Worm (Caenorhabditis elegans) whole organism, mixed stage, embryonic: Measurements from ENCODE around the gene fkh-7.

Source experiments
- ceh-83 ChIP-seq: fragments of 200-800 bp; sonication (Bioruptor generic); optimal IDR thresholded peaks from 2 replicates; lab custom pipeline; 2018; ENCODE audit warnings: mild to moderate bottlenecking, missing genetic modification characterization, missing compliant biosample characterization
- ces-1 ChIP-seq: fragments of 150-350 bp; optimal IDR thresholded peaks from 2 replicates; lab custom pipeline; 2014; ENCODE audit warnings: missing biosample characterization, missing genetic modification reagents, missing genetic modification characterization
- elt-3 ChIP-seq: fragments of 150-350 bp; optimal IDR thresholded peaks from 2 replicates; lab custom pipeline; 2014; ENCODE audit warnings: missing biosample characterization, missing genetic modification characterization
- hlh-1 ChIP-seq: fragments of 150-350 bp; optimal IDR thresholded peaks from 2 replicates; lab custom pipeline; 2014; ENCODE audit warnings: missing biosample characterization, missing genetic modification reagents, missing genetic modification characterization
- lin-13 ChIP-seq: fragments of 150-350 bp; optimal IDR thresholded peaks from 2 replicates; lab custom pipeline; 2014; ENCODE audit warnings: missing biosample characterization, missing genetic modification characterization
- mep-1 ChIP-seq: fragments of 150-350 bp; optimal IDR thresholded peaks from 2 replicates; lab custom pipeline; 2017; ENCODE audit warnings: missing biosample characterization, missing genetic modification reagents, missing genetic modification characterization, inconsistent platforms
- nhr-28 ChIP-seq: fragments of 150-350 bp; optimal IDR thresholded peaks from 2 replicates; lab custom pipeline; 2014; ENCODE audit warnings: missing biosample characterization, missing genetic modification characterization
- nhr-76 ChIP-seq: sonication (generic microtip); optimal IDR thresholded peaks from 2 replicates; lab custom pipeline; 2017; ENCODE audit warnings: missing biosample characterization, missing genetic modification characterization
- pha-4 ChIP-seq: fragments of 150-350 bp; optimal IDR thresholded peaks from 2 replicates; lab custom pipeline; 2018; ENCODE audit warnings: missing biosample characterization, missing genetic modification reagents, missing genetic modification characterization
- tbx-8 ChIP-seq: fragments of 200-800 bp; sonication (Bioruptor generic); optimal IDR thresholded peaks from 2 replicates; lab custom pipeline; 2018; ENCODE audit warnings: mild to moderate bottlenecking, missing genetic modification characterization, moderate library complexity, missing compliant biosample characterization
- unc-39 ChIP-seq: fragments of 150-350 bp; optimal IDR thresholded peaks from 2 replicates; lab custom pipeline; 2014; ENCODE audit warnings: missing biosample characterization, missing genetic modification characterization
- unc-62 ChIP-seq: fragments of 150-350 bp; optimal IDR thresholded peaks from 2 replicates; lab custom pipeline; 2014; ENCODE audit warnings: missing biosample characterization, missing genetic modification reagents, missing genetic modification characterization

- TF ChIP-seq elt-3 (tag; lab: Kevin White, UChicago) (no peak), lin-13 (tag; lab: Kevin White, UChicago) (no peak), unc-39 (no peak), unc-62 (GFP tag; lab: Kevin White, UChicago) (no peak), nhr-28 (tag; lab: Kevin White, UChicago) (no peak), hlh-1 (tag; lab: Kevin White, UChicago) (no peak), tbx-8 (no peak), ces-1 (GFP tag; lab: Kevin White, UChicago) (no peak), mep-1 (tag; lab: Kevin White, UChicago) (no peak), ceh-83 (no peak), nhr-76 (tag; lab: Kevin White, UChicago) (no peak), pha-4 (tag; lab: Kevin White, UChicago) (no peak)
Observed at ce11 chrIV:5590120-5590519, 5.6 kb downstream of the fkh-7 start.
